Fruit fly (Drosophila melanogaster) whole organism, prepupa: ENCODE data around the gene Bet1.

Experiments
- Blimp-1 ChIP-seq: fragments of 200-800 bp; sonication (Bioruptor generic); optimal IDR thresholded peaks from 3 replicates; lab custom pipeline; 2017; ENCODE audit warnings: missing biosample characterization, missing genetic modification characterization, mild to moderate bottlenecking, moderate library complexity, missing genetic modification reagents
- CG11294 ChIP-seq: fragments of 200-800 bp; sonication (Bioruptor generic); IDR thresholded peaks from 2 replicates; pipeline ENCODE4 v1.3.6; 2022; ENCODE audit warnings: missing biosample characterization, missing genetic modification characterization
- CG11902 ChIP-seq: fragments of 200-800 bp; sonication (Bioruptor generic); optimal IDR thresholded peaks from 3 replicates; lab custom pipeline; 2016; ENCODE audit warnings: missing biosample characterization, missing genetic modification characterization
- CG15336 ChIP-seq: fragments of 200-800 bp; sonication (Bioruptor generic); IDR thresholded peaks from 2 replicates; pipeline ENCODE4 v1.3.6; 2022; ENCODE audit warnings: missing biosample characterization, missing genetic modification characterization
- CG1621 ChIP-seq: fragments of 200-800 bp; sonication (Bioruptor generic); optimal IDR thresholded peaks from 3 replicates; lab custom pipeline; 2018; ENCODE audit warnings: missing biosample characterization, mild to moderate bottlenecking, missing genetic modification characterization
- CG16779 ChIP-seq: fragments of 200-800 bp; sonication (Bioruptor generic); optimal IDR thresholded peaks from 3 replicates; lab custom pipeline; 2017; ENCODE audit warnings: missing biosample characterization, mild to moderate bottlenecking, missing genetic modification characterization
- CG31627 ChIP-seq: fragments of 200-800 bp; sonication (Bioruptor generic); optimal IDR thresholded peaks from 3 replicates; lab custom pipeline; 2016; ENCODE audit warnings: missing biosample characterization, missing genetic modification characterization
- CG3919 ChIP-seq: fragments of 200-800 bp; sonication (Bioruptor generic); optimal IDR thresholded peaks from 3 replicates; lab custom pipeline; 2016; ENCODE audit warnings: missing biosample characterization, missing genetic modification characterization
- CG6163 ChIP-seq: fragments of 200-800 bp; sonication (Bioruptor generic); IDR thresholded peaks from 3 replicates; pipeline ENCODE4 v1.3.6; 2022; ENCODE audit warnings: missing biosample characterization, missing genetic modification characterization
- CG6276 ChIP-seq: fragments of 200-800 bp; sonication (Bioruptor generic); optimal IDR thresholded peaks from 2 replicates; lab custom pipeline; 2017; ENCODE audit warnings: missing biosample characterization, mild to moderate bottlenecking, missing genetic modification characterization
- CG6808 ChIP-seq: fragments of 200-800 bp; sonication (Bioruptor generic); optimal IDR thresholded peaks from 3 replicates; lab custom pipeline; 2017; ENCODE audit warnings: missing biosample characterization, missing genetic modification characterization, mild to moderate bottlenecking, moderate library complexity, missing genetic modification reagents
- CG6854 ChIP-seq: fragments of 200-800 bp; sonication (Bioruptor generic); optimal IDR thresholded peaks from 2 replicates; lab custom pipeline; 2017; ENCODE audit warnings: missing biosample characterization, mild to moderate bottlenecking, missing genetic modification characterization
- CG7368 ChIP-seq: fragments of 200-800 bp; sonication (Bioruptor generic); optimal IDR thresholded peaks from 3 replicates; lab custom pipeline; 2016; ENCODE audit warnings: missing biosample characterization, missing genetic modification characterization
- CG8119 ChIP-seq: fragments of 200-800 bp; sonication (Bioruptor generic); IDR thresholded peaks from 3 replicates; pipeline ENCODE4 v1.3.6; 2022; ENCODE audit warnings: missing biosample characterization, missing genetic modification characterization
- CG8632 ChIP-seq: fragments of 200-800 bp; sonication (Bioruptor generic); optimal IDR thresholded peaks from 3 replicates; lab custom pipeline; 2016; ENCODE audit warnings: missing biosample characterization, missing genetic modification characterization
- CG9139 ChIP-seq: fragments of 200-800 bp; sonication (Bioruptor generic); optimal IDR thresholded peaks from 3 replicates; lab custom pipeline; 2017; ENCODE audit warnings: missing biosample characterization, mild to moderate bottlenecking, missing genetic modification characterization
- Eip75B ChIP-seq: fragments of 200-800 bp; sonication (Bioruptor generic); optimal IDR thresholded peaks from 3 replicates; lab custom pipeline; 2016; ENCODE audit warnings: missing biosample characterization, missing genetic modification characterization
- Eip78C ChIP-seq: fragments of 200-800 bp; sonication (Bioruptor generic); peaks from one replicate; lab custom pipeline; 2016; ENCODE audit warnings: missing biosample characterization, missing genetic modification characterization
- Ets96B ChIP-seq: fragments of 200-800 bp; optimal IDR thresholded peaks from 2 replicates; lab custom pipeline; 2019; ENCODE audit warnings: missing biosample characterization, mild to moderate bottlenecking, missing genetic modification characterization, moderate library complexity
- Gug ChIP-seq: fragments of 200-800 bp; sonication (Bioruptor generic); IDR thresholded peaks from 2 replicates; pipeline ENCODE4 v1.3.6; 2022; ENCODE audit warnings: missing biosample characterization, missing genetic modification characterization
- Hr38 ChIP-seq: sonication (Bioruptor generic); optimal IDR thresholded peaks from 2 replicates; lab custom pipeline; 2016; ENCODE audit warnings: missing biosample characterization, missing genetic modification characterization
- Hr39 ChIP-seq: fragments of 200-800 bp; sonication (Bioruptor generic); optimal IDR thresholded peaks from 2 replicates; lab custom pipeline; 2016; ENCODE audit warnings: missing biosample characterization, missing genetic modification characterization
- Lpt ChIP-seq: fragments of 200-800 bp; sonication (Bioruptor generic); optimal IDR thresholded peaks from 3 replicates; lab custom pipeline; 2016; ENCODE audit warnings: missing biosample characterization, missing genetic modification characterization
- Met ChIP-seq: fragments of 200-800 bp; sonication (Bioruptor generic); optimal IDR thresholded peaks from 3 replicates; lab custom pipeline; 2016; ENCODE audit warnings: missing biosample characterization, missing genetic modification characterization
- OdsH ChIP-seq: fragments of 200-800 bp; sonication (Bioruptor generic); optimal IDR thresholded peaks from 3 replicates; lab custom pipeline; 2016; ENCODE audit warnings: missing biosample characterization, missing genetic modification characterization
- Smox ChIP-seq: fragments of 200-800 bp; sonication (Bioruptor generic); optimal IDR thresholded peaks from 3 replicates; lab custom pipeline; 2016; ENCODE audit warnings: missing biosample characterization, missing genetic modification characterization
- Sox14 ChIP-seq: fragments of 200-800 bp; sonication (Bioruptor generic); optimal IDR thresholded peaks from 3 replicates; lab custom pipeline; 2016; ENCODE audit warnings: missing biosample characterization, missing genetic modification characterization
- achi ChIP-seq: fragments of 200-800 bp; sonication (Bioruptor generic); optimal IDR thresholded peaks from 3 replicates; lab custom pipeline; 2016; ENCODE audit warnings: missing biosample characterization, missing genetic modification characterization
- acj6 ChIP-seq: fragments of 200-800 bp; sonication (Bioruptor generic); optimal IDR thresholded peaks from 3 replicates; lab custom pipeline; 2016; ENCODE audit warnings: missing biosample characterization, missing genetic modification characterization
- cyc ChIP-seq: fragments of 200-800 bp; sonication (Bioruptor generic); optimal IDR thresholded peaks from 3 replicates; lab custom pipeline; 2016; ENCODE audit warnings: missing biosample characterization, missing genetic modification characterization
- dac ChIP-seq: fragments of 200-800 bp; sonication (Bioruptor generic); optimal IDR thresholded peaks from 2 replicates; lab custom pipeline; 2017; ENCODE audit warnings: missing biosample characterization, mild to moderate bottlenecking, missing genetic modification characterization
- dsx ChIP-seq: fragments of 200-800 bp; optimal IDR thresholded peaks from 3 replicates; lab custom pipeline; 2019; ENCODE audit warnings: missing biosample characterization, mild to moderate bottlenecking, missing genetic modification characterization, moderate library complexity; ENCODE audit not compliant: poor library complexity, severe bottlenecking
- eg ChIP-seq: fragments of 200-800 bp; sonication (Bioruptor generic); IDR thresholded peaks from 3 replicates; pipeline ENCODE4 v1.3.6; 2022; ENCODE audit warnings: missing biosample characterization, missing genetic modification characterization
- esn ChIP-seq: fragments of 200-800 bp; sonication (Bioruptor generic); optimal IDR thresholded peaks from 2 replicates; lab custom pipeline; 2016; ENCODE audit warnings: missing biosample characterization, mild to moderate bottlenecking, missing genetic modification characterization, moderate library complexity
- fd59A ChIP-seq: fragments of 200-800 bp; sonication (Bioruptor generic); optimal IDR thresholded peaks from 2 replicates; lab custom pipeline; 2017; ENCODE audit warnings: missing biosample characterization, mild to moderate bottlenecking, missing genetic modification characterization, missing genetic modification reagents
- fd85E ChIP-seq: fragments of 200-800 bp; sonication (Bioruptor generic); optimal IDR thresholded peaks from 3 replicates; lab custom pipeline; 2016; ENCODE audit warnings: missing biosample characterization, missing genetic modification characterization
- fkh ChIP-seq: fragments of 200-800 bp; sonication (Bioruptor generic); optimal IDR thresholded peaks from 3 replicates; lab custom pipeline; 2017; ENCODE audit warnings: missing biosample characterization, mild to moderate bottlenecking, missing genetic modification characterization, moderate library complexity
- lz ChIP-seq: fragments of 200-800 bp; sonication (Bioruptor generic); optimal IDR thresholded peaks from 3 replicates; lab custom pipeline; 2016; ENCODE audit warnings: missing biosample characterization, missing genetic modification characterization
- net ChIP-seq: fragments of 200-800 bp; sonication (Bioruptor generic); optimal IDR thresholded peaks from 3 replicates; lab custom pipeline; 2016; ENCODE audit warnings: missing biosample characterization, missing genetic modification characterization
- pdm3 ChIP-seq: fragments of 200-800 bp; sonication (Bioruptor generic); optimal IDR thresholded peaks from 3 replicates; lab custom pipeline; 2016; ENCODE audit warnings: missing biosample characterization, missing genetic modification characterization
- spab ChIP-seq: fragments of 200-800 bp; sonication (Bioruptor generic); optimal IDR thresholded peaks from 2 replicates; lab custom pipeline; 2017; ENCODE audit warnings: missing biosample characterization, mild to moderate bottlenecking, missing genetic modification characterization, missing genetic modification reagents
- ss ChIP-seq, 2 experiments: fragments of 200-800 bp; sonication (Bioruptor generic); optimal IDR thresholded peaks; 2 replicates in 1 of 2; 3 replicates in 1 of 2; lab custom pipeline; 2017 to 2018; ENCODE audit warnings: mild to moderate bottlenecking in 2 of 2, missing biosample characterization in 2 of 2, missing genetic modification characterization in 2 of 2, moderate library complexity in 1 of 2
- svp ChIP-seq: fragments of 200-800 bp; sonication (Bioruptor generic); peaks from one replicate; lab custom pipeline; 2016; ENCODE audit warnings: missing biosample characterization, missing genetic modification characterization

Bet1 gene

dm6 chr3L:19254715-19255428, 6.3 kb upstream of the Bet1 start, which contains the start of the genes mRpL21 and rept (continued):
- TF ChIP-seq lz (GFP tag; lab: Kevin White, UChicago) = peak; percentile 61
- TF ChIP-seq CG6276 (GFP tag; lab: Kevin White, UChicago) = no peak
- TF ChIP-seq Eip78C (GFP tag; lab: Kevin White, UChicago) = peak; percentile 85
- TF ChIP-seq spab (GFP tag; lab: Kevin White, UChicago) = no peak
- TF ChIP-seq CG15336 (GFP tag; lab: Robert Waterston, UW) = peak; percentile 32; the same call in 1 of the 2 replicates
- TF ChIP-seq dsx (GFP tag; lab: Kevin White, UChicago) = no peak
- no peak for TF ChIP-seq CG6808 (GFP tag; lab: Kevin White, UChicago)
- peak; percentile 67 for TF ChIP-seq Met (GFP tag; lab: Kevin White, UChicago)
- no peak for TF ChIP-seq Smox
- TF ChIP-seq Hr38 (GFP tag; lab: Kevin White, UChicago) = no peak
- TF ChIP-seq CG7368 (GFP tag; lab: Kevin White, UChicago) = no peak
- TF ChIP-seq CG8632 (GFP tag; lab: Kevin White, UChicago) = peak; percentile 44
- TF ChIP-seq net (GFP tag; lab: Kevin White, UChicago) = peak; percentile 9
- peak; percentile 47 for TF ChIP-seq acj6 (GFP tag; lab: Kevin White, UChicago)
- TF ChIP-seq CG3919 = peak; percentile 71

dm6 chr3L:19258199-19258598, 3.0 kb upstream of the Bet1 start:
- TF ChIP-seq CG9139 (GFP tag; lab: Kevin White, UChicago) = no peak
- no peak for TF ChIP-seq Sox14 (GFP tag; lab: Kevin White, UChicago)
- no peak for TF ChIP-seq CG3919
- no peak for TF ChIP-seq CG6854 (GFP tag; lab: Kevin White, UChicago)
- no peak for TF ChIP-seq Ets96B (tag; lab: Kevin White, UChicago)
- TF ChIP-seq dac = no peak
- TF ChIP-seq svp (GFP tag; lab: Kevin White, UChicago) = no peak
- TF ChIP-seq eg (GFP tag; lab: Robert Waterston, UW) = no peak

- TF ChIP-seq Gug (GFP tag; lab: Robert Waterston, UW) = no peak
- no peak for TF ChIP-seq pdm3
- peak; percentile 54 for TF ChIP-seq CG6854 (GFP tag; lab: Kevin White, UChicago)
- TF ChIP-seq CG6276 (GFP tag; lab: Kevin White, UChicago) = no peak
- TF ChIP-seq CG31627 = peak; percentile 38
- TF ChIP-seq lz (GFP tag; lab: Kevin White, UChicago) = no peak
- TF ChIP-seq esn (GFP tag; lab: Kevin White, UChicago) = no peak
- TF ChIP-seq Blimp-1 (GFP tag; lab: Kevin White, UChicago) = no peak
- TF ChIP-seq Sox14 (GFP tag; lab: Kevin White, UChicago) = peak; percentile 16
- TF ChIP-seq CG6808 (GFP tag; lab: Kevin White, UChicago) = no peak
- no peak for TF ChIP-seq spab (GFP tag; lab: Kevin White, UChicago)
- no peak for TF ChIP-seq dsx (GFP tag; lab: Kevin White, UChicago)
- TF ChIP-seq fkh = no peak
- TF ChIP-seq acj6 (GFP tag; lab: Kevin White, UChicago) = no peak
- TF ChIP-seq cyc (GFP tag; lab: Kevin White, UChicago) = peak; percentile 22
- TF ChIP-seq CG8119 = no peak
- peak; percentile 47 for TF ChIP-seq Eip75B (GFP tag; lab: Kevin White, UChicago)
- TF ChIP-seq fd59A (GFP tag; lab: Kevin White, UChicago) = no peak
- TF ChIP-seq CG11902 (GFP tag; lab: Kevin White, UChicago) = no peak
- no peak for TF ChIP-seq Hr38 (GFP tag; lab: Kevin White, UChicago)
- no peak for TF ChIP-seq CG15336 (GFP tag; lab: Robert Waterston, UW)
- TF ChIP-seq Eip78C (GFP tag; lab: Kevin White, UChicago) = peak; percentile 68
- peak; percentile 12 for TF ChIP-seq Hr39 (GFP tag; lab: Kevin White, UChicago)
- TF ChIP-seq CG11294 = no peak
- TF ChIP-seq CG8632 (GFP tag; lab: Kevin White, UChicago) = no peak
- no peak for TF ChIP-seq CG16779
- TF ChIP-seq achi = no peak
- no peak for TF ChIP-seq net (GFP tag; lab: Kevin White, UChicago)
- no peak for TF ChIP-seq CG7368 (GFP tag; lab: Kevin White, UChicago)
- TF ChIP-seq CG1621 (tag; lab: Kevin White, UChicago) = no peak
- no peak for TF ChIP-seq fd85E
- no peak for TF ChIP-seq ss (GFP tag; optimal IDR thresholded peaks at IDR 0.05; lab: Kevin White, UChicago)
- no peak for TF ChIP-seq Met (GFP tag; lab: Kevin White, UChicago)
- peak; percentile 98 for TF ChIP-seq svp (GFP tag; lab: Kevin White, UChicago)
- no peak for TF ChIP-seq Lpt
- TF ChIP-seq dac = no peak
- no peak for TF ChIP-seq OdsH (GFP tag; lab: Kevin White, UChicago)
- TF ChIP-seq CG6163 (GFP tag; lab: Robert Waterston, UW) = peak; percentile 53; the same call in 1 of the 3 replicates
Observed at dm6 chr3L:19260278-19260803, 853 bp upstream of the Bet1 start, which contains the start of gene nes. Gene nes, minus strand, starts transcription at chr3L:19260679.
